Worm (Caenorhabditis elegans) whole organism, L4 larva: ENCODE results near the gene clec-224.

Experiments used
- D1046.2 ChIP-seq: fragments of 200-800 bp; sonication (Bioruptor generic); IDR thresholded peaks from 2 replicates; pipeline ENCODE4 v1.3.6; 2022; ENCODE audit warnings: missing genetic modification characterization, missing compliant biosample characterization
- F49E8.2 ChIP-seq: sonication (generic microtip); optimal IDR thresholded peaks from 2 replicates; lab custom pipeline; 2016; ENCODE audit warnings: missing compliant biosample characterization, mild to moderate bottlenecking, missing genetic modification characterization, borderline replicate concordance
- T20F7.1 ChIP-seq: fragments of 200-800 bp; sonication (Bioruptor generic); optimal IDR thresholded peaks from 2 replicates; lab custom pipeline; 2018; ENCODE audit warnings: mild to moderate bottlenecking, missing genetic modification characterization, missing compliant biosample characterization
- ZK546.5 ChIP-seq, 2 experiments: sonication (generic microtip); optimal IDR thresholded peaks; 2 replicates each; lab custom pipeline; 2017; ENCODE audit warnings: missing biosample characterization in 2 of 2, missing genetic modification characterization in 2 of 2
- aha-1 ChIP-seq: fragments of 150-350 bp; peaks from one replicate; lab custom pipeline; 2014; ENCODE audit warnings: missing biosample characterization, missing genetic modification characterization
- ceh-20 ChIP-seq: fragments of 200-800 bp; sonication (Bioruptor generic); IDR thresholded peaks from 2 replicates; pipeline ENCODE4 v1.3.6; 2022; ENCODE audit warnings: missing genetic modification reagents, missing genetic modification characterization, missing compliant biosample characterization
- ceh-28 ChIP-seq: fragments of 150-350 bp; optimal IDR thresholded peaks from 2 replicates; lab custom pipeline; 2014; ENCODE audit warnings: missing biosample characterization, missing genetic modification reagents, missing genetic modification characterization
- ceh-44 ChIP-seq: fragments of 200-800 bp; sonication (Bioruptor generic); IDR thresholded peaks from 2 replicates; pipeline ENCODE4 v1.3.6; 2022; ENCODE audit warnings: missing genetic modification reagents, missing genetic modification characterization, missing compliant biosample characterization
- ceh-82 ChIP-seq: sonication (generic microtip); optimal IDR thresholded peaks from 2 replicates; lab custom pipeline; 2017; ENCODE audit warnings: missing biosample characterization, missing genetic modification characterization
- daf-19 ChIP-seq: fragments of 200-800 bp; sonication (Bioruptor generic); conservative IDR thresholded peaks from 2 replicates; pipeline ENCODE4 v1.3.6; 2022; ENCODE audit warnings: missing genetic modification characterization, missing compliant biosample characterization
- dmd-6 ChIP-seq: fragments of 200-800 bp; sonication (Bioruptor generic); IDR thresholded peaks from 2 replicates; pipeline ENCODE4 v1.3.6; 2022; ENCODE audit warnings: missing genetic modification reagents, missing genetic modification characterization, missing compliant biosample characterization
- dve-1 ChIP-seq: sonication (generic microtip); optimal IDR thresholded peaks from 2 replicates; lab custom pipeline; 2017; ENCODE audit warnings: antibody characterized with exemption, mild to moderate bottlenecking, missing genetic modification characterization, missing compliant biosample characterization; ENCODE audit not compliant: insufficient read depth
- gei-8 ChIP-seq: fragments of 200-800 bp; sonication (Bioruptor generic); optimal IDR thresholded peaks from 2 replicates; lab custom pipeline; 2018; ENCODE audit warnings: mild to moderate bottlenecking, missing genetic modification characterization, missing compliant biosample characterization
- hif-1 ChIP-seq, 2 experiments: sonication (generic microtip); optimal IDR thresholded peaks; 2 replicates each; lab custom pipeline; 2016 to 2017; ENCODE audit warnings: missing compliant biosample characterization in 2 of 2, missing genetic modification characterization in 2 of 2, missing genetic modification reagents in 2 of 2, missing genotype in 2 of 2, mild to moderate bottlenecking in 1 of 2
- hmg-1.1 ChIP-seq: fragments of 200-800 bp; sonication (Bioruptor generic); IDR thresholded peaks from 2 replicates; pipeline ENCODE4 v1.3.6; 2022; ENCODE audit warnings: missing genetic modification reagents, missing genetic modification characterization, missing compliant biosample characterization
- jun-1 ChIP-seq: fragments of 150-350 bp; optimal IDR thresholded peaks from 2 replicates; lab custom pipeline; 2014; ENCODE audit warnings: missing biosample characterization, missing genetic modification reagents, missing genetic modification characterization
- lim-7 ChIP-seq: fragments of 200-800 bp; sonication (Bioruptor generic); IDR thresholded peaks from 2 replicates; pipeline ENCODE4 v1.3.6; 2022; ENCODE audit warnings: missing genetic modification characterization, missing compliant biosample characterization
- lin-13 ChIP-seq: fragments of 150-350 bp; optimal IDR thresholded peaks from 2 replicates; lab custom pipeline; 2014; ENCODE audit warnings: missing biosample characterization, missing genetic modification reagents, missing genetic modification characterization
- lin-29 ChIP-seq: fragments of 200-800 bp; sonication (Bioruptor generic); IDR thresholded peaks from 2 replicates; pipeline ENCODE4 v1.3.6; 2022; ENCODE audit warnings: missing genetic modification reagents, missing genetic modification characterization, missing compliant biosample characterization
- lin-38 ChIP-seq: fragments of 200-800 bp; sonication (Bioruptor generic); IDR thresholded peaks from 2 replicates; pipeline ENCODE4 v1.3.6; 2022; ENCODE audit warnings: missing genetic modification reagents, missing genetic modification characterization, missing compliant biosample characterization
- madf-9 ChIP-seq: fragments of 200-800 bp; sonication (Bioruptor generic); conservative IDR thresholded peaks from 2 replicates; pipeline ENCODE4 v1.3.6; 2022; ENCODE audit warnings: missing genetic modification reagents, missing genetic modification characterization, missing compliant biosample characterization
- mdt-29 ChIP-seq: fragments of 200-800 bp; sonication (Bioruptor generic); IDR thresholded peaks from 2 replicates; pipeline ENCODE4 v1.3.6; 2022; ENCODE audit warnings: missing genetic modification reagents, missing genetic modification characterization, missing compliant biosample characterization
- mes-2 ChIP-seq: sonication (generic microtip); optimal IDR thresholded peaks from 2 replicates; lab custom pipeline; 2016; ENCODE audit warnings: missing genotype, mild to moderate bottlenecking, missing genetic modification characterization, missing compliant biosample characterization; ENCODE audit not compliant: poor library complexity, severe bottlenecking
- mxl-2 ChIP-seq: fragments of 200-800 bp; sonication (Bioruptor generic); conservative IDR thresholded peaks from 2 replicates; pipeline ENCODE4 v1.3.6; 2022; ENCODE audit warnings: missing genetic modification reagents, missing genetic modification characterization, missing compliant biosample characterization
- mxl-3 ChIP-seq: fragments of 200-800 bp; sonication (Bioruptor generic); optimal IDR thresholded peaks from 2 replicates; lab custom pipeline; 2018; ENCODE audit warnings: mild to moderate bottlenecking, missing genetic modification characterization, missing compliant biosample characterization
- nhr-102 ChIP-seq: sonication (generic microtip); optimal IDR thresholded peaks from 2 replicates; lab custom pipeline; 2016; ENCODE audit warnings: mild to moderate bottlenecking, missing genetic modification characterization, moderate library complexity, missing compliant biosample characterization
- nhr-237 ChIP-seq: sonication (generic microtip); optimal IDR thresholded peaks from 2 replicates; lab custom pipeline; 2017; ENCODE audit warnings: missing biosample characterization, missing genetic modification characterization
- nhr-28 ChIP-seq: fragments of 150-350 bp; optimal IDR thresholded peaks from 2 replicates; lab custom pipeline; 2014; ENCODE audit warnings: missing biosample characterization, missing genetic modification characterization
- nhr-48 ChIP-seq: sonication (generic microtip); optimal IDR thresholded peaks from 2 replicates; lab custom pipeline; 2016; ENCODE audit warnings: mild to moderate bottlenecking, missing genetic modification characterization, missing compliant biosample characterization
- nhr-6 ChIP-seq: fragments of 150-350 bp; optimal IDR thresholded peaks from 2 replicates; lab custom pipeline; 2014; ENCODE audit warnings: missing biosample characterization, missing genetic modification characterization
- php-3 ChIP-seq: fragments of 200-800 bp; sonication (Bioruptor generic); IDR thresholded peaks from 2 replicates; pipeline ENCODE4 v1.3.6; 2022; ENCODE audit warnings: missing genetic modification reagents, missing genetic modification characterization, missing compliant biosample characterization
- saeg-2 ChIP-seq: fragments of 200-800 bp; sonication (Bioruptor generic); IDR thresholded peaks from 2 replicates; pipeline ENCODE4 v1.3.6; 2022; ENCODE audit warnings: missing genetic modification reagents, missing genetic modification characterization, missing compliant biosample characterization
- set-16 ChIP-seq: fragments of 200-800 bp; sonication (Bioruptor generic); IDR thresholded peaks from 2 replicates; pipeline ENCODE4 v1.3.6; 2022; ENCODE audit warnings: missing genetic modification reagents, missing genetic modification characterization, missing compliant biosample characterization
- snpc-1.2 ChIP-seq: fragments of 200-800 bp; sonication (Bioruptor generic); IDR thresholded peaks from 2 replicates; pipeline ENCODE4 v1.3.6; 2022; ENCODE audit warnings: missing genetic modification reagents, missing genetic modification characterization, missing compliant biosample characterization
- unc-130 ChIP-seq: sonication (generic microtip); optimal IDR thresholded peaks from 2 replicates; lab custom pipeline; 2016; ENCODE audit warnings: missing genetic modification reagents, missing genetic modification characterization, missing compliant biosample characterization
- unc-62 ChIP-seq, 3 experiments: fragments of 150-350 bp in 1 of 3; sonication (generic microtip); optimal IDR thresholded peaks in 2 of 3; peaks in 1 of 3; 1 replicate in 1 of 3; 2 replicates in 2 of 3; lab custom pipeline; 2014 to 2017; ENCODE audit warnings: missing biosample characterization in 3 of 3, missing genetic modification characterization in 3 of 3, missing genetic modification reagents in 3 of 3, missing genotype in 1 of 3
- vab-7 ChIP-seq: fragments of 200-800 bp; sonication (Bioruptor generic); IDR thresholded peaks from 2 replicates; pipeline ENCODE4 v1.3.6; 2022; ENCODE audit warnings: missing genetic modification reagents, missing genetic modification characterization, missing compliant biosample characterization
- zag-1 ChIP-seq: fragments of 150-350 bp; optimal IDR thresholded peaks from 2 replicates; lab custom pipeline; 2014; ENCODE audit warnings: missing biosample characterization, missing genetic modification characterization
- zfp-3 ChIP-seq: fragments of 200-800 bp; sonication (Bioruptor generic); conservative IDR thresholded peaks from 2 replicates; pipeline ENCODE4 v1.3.6; 2022; ENCODE audit warnings: missing genetic modification reagents, missing genetic modification characterization, missing compliant biosample characterization
- zip-11 ChIP-seq: fragments of 200-800 bp; sonication (Bioruptor generic); IDR thresholded peaks from 2 replicates; pipeline ENCODE4 v1.3.6; 2022; ENCODE audit warnings: missing genetic modification characterization, missing compliant biosample characterization
- ztf-11 ChIP-seq: fragments of 150-350 bp; optimal IDR thresholded peaks from 2 replicates; lab custom pipeline; 2014; ENCODE audit warnings: missing biosample characterization, missing genetic modification characterization

Gene clec-224

ce11 chrV:12159975-12160374 lies 19.3 kb downstream of the clec-224 start:
- TF ChIP-seq snpc-1.2 (GFP tag; lab: Robert Waterston, UW) (no peak), madf-9 (GFP tag; lab: Robert Waterston, UW) (no peak), zfp-3 (no peak), T20F7.1 (GFP tag; lab: Kevin White, UChicago) (no peak), lin-29 (GFP tag; lab: Robert Waterston, UW) (no peak), ceh-44 (GFP tag; lab: Robert Waterston, UW) (no peak), aha-1 (tag; lab: Kevin White, UChicago) (no peak), hmg-1.1 (GFP tag; lab: Robert Waterston, UW) (no peak), ceh-28 (tag; lab: Kevin White, UChicago) (no peak), mxl-2 (GFP tag; lab: Robert Waterston, UW) (no peak), ztf-11 (tag; lab: Kevin White, UChicago) (no peak), ceh-82 (no peak), jun-1 (tag; lab: Kevin White, UChicago) (no peak)

ce11 chrV:12158377-12158776 lies 20.9 kb downstream of the clec-224 start:
- TF ChIP-seq dmd-6 (GFP tag; lab: Robert Waterston, UW), result peak; percentile 28; the same call in 1 of the 2 replicates
- TF ChIP-seq ceh-20 (GFP tag; lab: Robert Waterston, UW), result peak; percentile 12; the same call in 1 of the 2 replicates
- no peak for TF ChIP-seq nhr-28 (tag; lab: Kevin White, UChicago)
- TF ChIP-seq dve-1 (tag; lab: Kevin White, UChicago), result no peak
- no peak for TF ChIP-seq lin-13 (GFP tag; lab: Kevin White, UChicago)
- TF ChIP-seq nhr-6, result peak; percentile 4
- TF ChIP-seq lim-7, result no peak
- TF ChIP-seq nhr-48 (tag; lab: Kevin White, UChicago), result peak; percentile 75
- TF ChIP-seq mxl-3 (GFP tag; lab: Kevin White, UChicago), result peak; percentile 46
- TF ChIP-seq, all 104 proteins: peak for 5

ce11 chrV:12154554-12154953 lies 24.7 kb downstream of the clec-224 start, which contains the start of gene C27A7.9:
C27A7.9 (minus strand) TSS chrV:12154654.
- TF ChIP-seq unc-62 (GFP tag; optimal IDR thresholded peaks at IDR 0.05 in 1 of 2; lab: Kevin White, UChicago) (peak in 1 of 2 experiments; percentile 27), unc-62 (tag; optimal IDR thresholded peaks at IDR 0.05; lab: Kevin White, UChicago) (no peak), hif-1 (tag; optimal IDR thresholded peaks at IDR 0.05; lab: Kevin White, UChicago) (no peak), saeg-2 (GFP tag; lab: Robert Waterston, UW) (no peak)

ce11 chrV:12153784-12154183 lies 25.5 kb downstream of the clec-224 start:
- TF ChIP-seq unc-62 (GFP tag; optimal IDR thresholded peaks at IDR 0.05 in 1 of 2; lab: Kevin White, UChicago) (peak in 1 of 2 experiments; percentile 91), unc-62 (tag; optimal IDR thresholded peaks at IDR 0.05; lab: Kevin White, UChicago) (no peak), ceh-20 (GFP tag; lab: Robert Waterston, UW) (no peak), zip-11 (GFP tag; lab: Robert Waterston, UW) (no peak), mes-2 (no peak), mdt-29 (no peak), D1046.2 (GFP tag; lab: Robert Waterston, UW) (no peak), nhr-237 (tag; lab: Kevin White, UChicago) (no peak)

ce11 chrV:12152857-12153256 lies 26.4 kb downstream of the clec-224 start, which contains the start of gene C27A7.8:
C27A7.8 (plus strand) TSS chrV:12153157.
- TF ChIP-seq php-3 (GFP tag; lab: Robert Waterston, UW) (no peak), F49E8.2 (tag; lab: Kevin White, UChicago) (no peak), ceh-44 (GFP tag; lab: Robert Waterston, UW) (no peak), vab-7 (GFP tag; lab: Robert Waterston, UW) (no peak), aha-1 (tag; lab: Kevin White, UChicago) (no peak), ZK546.5 (tag; optimal IDR thresholded peaks at IDR 0.05; lab: Kevin White, UChicago) (no peak), zip-11 (GFP tag; lab: Robert Waterston, UW) (no peak), unc-130 (GFP tag; lab: Kevin White, UChicago) (no peak), lin-38 (no peak), D1046.2 (GFP tag; lab: Robert Waterston, UW) (no peak), gei-8 (no peak), daf-19 (GFP tag; lab: Robert Waterston, UW) (no peak), nhr-102 (no peak), nhr-6 (no peak), lin-13 (GFP tag; lab: Kevin White, UChicago) (no peak), zag-1 (tag; lab: Kevin White, UChicago) (no peak), hmg-1.1 (GFP tag; lab: Robert Waterston, UW) (no peak), set-16 (GFP tag; lab: Robert Waterston, UW) (no peak)
